Fruit fly (Drosophila melanogaster): ENCODE results near the gene CG13409.
A peak's percentile ranks its signal among the peaks of the same experiment; 100 is the strongest.

Gene CG13409

DNA sequence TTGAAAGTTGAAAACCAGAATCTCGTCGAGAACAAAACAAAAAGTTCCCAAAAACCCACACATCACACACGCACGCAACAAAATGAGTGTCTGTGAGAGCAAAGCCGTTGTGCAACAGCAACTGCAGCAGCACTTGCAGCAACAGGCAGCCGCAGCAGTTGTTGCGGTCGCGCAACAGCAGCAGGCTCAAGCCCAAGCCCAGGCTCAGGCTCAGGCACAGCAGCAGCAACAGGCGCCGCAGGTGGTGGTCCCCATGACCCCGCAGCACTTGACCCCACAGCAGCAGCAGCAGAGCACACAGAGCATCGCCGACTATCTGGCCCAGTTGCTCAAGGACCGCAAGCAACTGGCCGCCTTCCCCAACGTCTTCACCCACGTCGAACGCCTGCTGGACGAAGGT lies 11.3 kb upstream of the CG13409 start:
- no peak for TF ChIP-seq CG17801 (GFP tag; optimal IDR thresholded peaks at IDR 0.05; ENCODE audit: partially characterized antibody)

DNA sequence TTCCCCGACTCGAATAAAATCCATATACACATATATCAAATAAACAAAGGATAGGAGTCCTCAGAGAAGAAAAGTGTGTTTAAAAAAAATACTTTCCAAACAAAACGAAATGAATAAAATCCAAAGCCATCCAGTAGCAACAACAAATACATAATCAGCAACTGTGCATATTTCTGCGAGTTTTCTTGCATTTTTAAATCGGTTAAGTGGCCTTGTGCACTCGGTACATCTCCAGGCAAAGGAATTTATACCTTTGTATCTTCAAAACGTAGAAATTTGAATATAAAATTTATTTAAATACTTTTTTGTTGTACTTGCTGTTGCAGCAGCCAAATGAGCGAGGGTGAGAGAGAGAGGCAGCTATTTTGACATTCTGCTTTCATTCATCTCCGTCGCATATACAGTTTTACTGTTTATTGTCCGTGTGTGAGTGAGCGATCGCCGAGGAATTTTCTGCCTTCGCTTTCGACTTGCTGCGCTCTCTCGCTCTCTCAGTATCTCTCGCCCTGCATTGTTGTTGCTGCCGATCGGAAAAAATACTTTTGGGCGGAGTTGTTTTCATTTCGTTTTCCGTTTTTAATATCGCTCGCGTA lies 10.7 kb upstream of the CG13409 start:
- TF ChIP-seq CG17801 (GFP tag; optimal IDR thresholded peaks at IDR 0.05; ENCODE audit: partially characterized antibody) = no peak

DNA sequence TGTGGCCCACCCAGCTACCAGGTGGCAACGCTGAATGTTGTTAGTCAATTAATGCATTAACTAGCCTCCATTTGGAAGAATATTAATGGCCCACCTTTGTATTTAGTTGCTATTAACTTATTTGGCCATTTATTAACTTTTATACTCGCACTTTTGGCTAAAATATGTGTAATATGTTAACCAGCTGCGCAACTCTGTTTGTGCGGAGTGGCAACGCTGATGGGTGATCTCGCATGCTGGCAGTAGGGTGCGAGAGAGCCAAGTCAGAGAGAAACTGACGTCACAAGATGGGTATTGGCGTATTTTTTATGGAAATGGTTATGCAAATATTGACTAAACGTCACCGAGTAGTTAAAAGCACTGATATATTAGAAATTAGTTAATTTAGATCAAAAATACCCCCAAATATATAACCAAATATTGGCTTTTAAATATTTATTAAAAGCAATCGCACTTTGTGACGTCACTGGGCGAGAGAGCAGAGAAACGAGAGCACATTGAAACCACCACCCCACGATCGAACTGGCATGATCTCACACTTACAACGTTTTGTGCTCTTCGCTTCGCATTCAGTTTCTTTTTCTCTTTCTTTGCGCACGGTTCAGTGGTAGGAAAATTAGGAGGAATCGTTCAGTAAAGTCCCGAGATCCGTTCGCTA lies 10.1 kb upstream of the CG13409 start, which contains the start of gene how:
TSS of gene how (plus strand) at position 567 of the 658 bp plus-strand sequence.
- no peak for TF ChIP-seq CG17801 (GFP tag; optimal IDR thresholded peaks at IDR 0.05; ENCODE audit: partially characterized antibody)

DNA sequence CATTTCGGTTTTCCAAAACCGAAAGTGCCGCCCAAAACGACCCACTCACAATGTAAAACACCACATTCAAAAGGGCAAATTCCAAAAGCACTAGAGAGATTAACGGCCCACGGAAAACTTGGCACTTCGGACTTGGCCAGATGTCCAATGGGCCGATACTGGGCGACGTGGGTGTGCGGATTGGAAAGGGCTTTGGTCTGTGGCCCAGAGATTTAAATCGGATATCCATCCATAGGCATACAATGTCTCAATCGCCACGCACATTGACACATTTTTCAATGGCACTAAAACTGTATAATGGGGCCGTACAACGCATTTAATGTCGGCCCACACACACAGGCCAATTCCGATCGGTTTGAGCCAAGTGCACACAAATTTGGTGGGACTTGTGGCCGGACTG lies 8.7 kb upstream of the CG13409 start:
- TF ChIP-seq CG17801 (GFP tag; optimal IDR thresholded peaks at IDR 0.05; ENCODE audit: partially characterized antibody) = no peak

DNA sequence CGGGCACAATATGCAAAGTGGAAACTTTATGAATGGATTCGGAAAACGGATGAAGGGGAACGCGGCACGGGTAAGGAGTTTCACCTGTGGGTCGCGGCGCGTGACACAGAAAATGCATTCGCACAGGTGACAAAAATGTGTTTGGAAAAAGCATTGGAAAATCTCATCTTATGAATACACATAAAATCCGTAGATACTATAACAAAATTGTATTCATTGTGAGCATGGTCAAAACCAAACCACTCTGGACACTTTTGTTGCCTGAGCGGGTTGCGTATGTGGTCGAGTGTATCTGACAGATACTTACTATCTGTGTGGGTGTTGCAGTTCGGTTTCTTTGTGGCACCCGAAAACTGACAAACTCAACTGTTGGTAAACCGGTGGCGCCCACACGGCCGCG lies 7.8 kb upstream of the CG13409 start:
- TF ChIP-seq CG17801 (GFP tag; optimal IDR thresholded peaks at IDR 0.05; ENCODE audit: partially characterized antibody) = no peak

DNA sequence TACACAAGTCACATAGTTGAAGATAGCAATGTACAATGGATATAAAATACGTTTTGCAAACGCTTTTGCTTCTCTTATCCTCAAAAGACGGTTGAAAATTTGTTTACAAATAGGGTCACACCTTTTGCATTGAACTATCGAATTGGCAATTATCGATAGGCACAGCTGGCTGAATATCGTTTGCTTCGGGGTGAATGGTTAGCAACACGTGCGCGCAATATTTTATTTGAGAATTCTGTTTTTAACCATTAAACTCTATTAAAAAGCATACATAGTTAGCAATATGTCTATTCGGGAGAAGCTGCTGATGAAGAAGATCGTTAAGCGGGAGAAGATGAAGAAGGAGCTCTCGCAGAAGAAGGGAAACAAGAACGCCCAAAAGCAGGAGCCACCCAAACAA lies 3.9 kb upstream of the CG13409 start:
- no peak for TF ChIP-seq CG17801 (GFP tag; optimal IDR thresholded peaks at IDR 0.05; ENCODE audit: partially characterized antibody)

DNA sequence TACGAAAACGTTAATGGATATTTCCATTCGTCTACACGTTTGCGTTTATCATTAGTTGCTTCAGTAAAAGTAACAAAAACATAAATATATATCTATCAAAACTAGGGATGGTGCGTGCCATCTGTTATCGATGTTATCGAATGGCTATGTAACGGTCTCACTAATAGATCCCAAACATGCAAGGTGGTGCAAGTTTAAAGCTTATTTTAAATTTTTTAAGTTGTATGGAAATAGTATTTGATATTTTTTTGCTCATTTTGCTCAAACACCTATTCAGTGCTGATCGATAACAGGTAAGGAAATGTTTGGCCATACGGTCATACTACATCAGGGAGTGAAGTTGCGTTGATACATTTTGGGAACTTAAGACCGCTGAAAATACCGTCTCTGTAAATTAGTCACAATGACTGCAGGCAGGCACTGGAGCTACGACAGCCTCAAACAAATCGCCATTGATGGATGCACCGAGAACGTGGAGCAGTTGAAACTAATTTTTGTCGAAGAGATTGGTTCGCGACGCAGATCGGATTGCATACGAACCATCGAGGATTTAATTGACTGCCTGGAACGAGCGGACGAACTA lies 2.6 kb upstream of the CG13409 start, which contains the start of the genes CG45099, CG6015, pit and Fadd:
TSS of gene CG45099 (minus strand) at position 127 of the 583 bp plus-strand sequence.
TSS of gene CG6015 (minus strand) at position 127 of the 583 bp plus-strand sequence.
TSS of gene pit (plus strand) at position 139 of the 583 bp plus-strand sequence.
TSS of gene Fadd (plus strand) at position 296 of the 583 bp plus-strand sequence.
- TF ChIP-seq CG17801 (GFP tag; optimal IDR thresholded peaks at IDR 0.05; ENCODE audit: partially characterized antibody) = no peak

DNA sequence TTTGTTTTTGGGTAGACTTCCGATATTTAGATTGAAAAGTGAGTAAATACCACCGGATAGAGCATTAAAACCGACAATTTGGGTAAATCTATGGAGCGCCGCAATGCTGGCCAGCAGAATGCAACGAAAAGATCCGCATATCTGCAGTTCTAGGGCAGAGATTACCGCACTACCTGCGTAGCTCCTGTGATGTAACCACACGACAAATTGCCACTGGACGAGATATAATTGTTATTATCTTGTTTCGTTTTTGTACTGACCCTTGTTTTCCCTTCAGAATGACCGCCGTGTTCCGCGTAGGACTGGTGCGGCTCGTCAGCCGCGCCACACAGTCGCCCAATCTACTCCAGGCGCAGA lies 4.0 kb downstream of the CG13409 start:
- no peak for TF ChIP-seq CG17801 (GFP tag; optimal IDR thresholded peaks at IDR 0.05; ENCODE audit: partially characterized antibody)

DNA sequence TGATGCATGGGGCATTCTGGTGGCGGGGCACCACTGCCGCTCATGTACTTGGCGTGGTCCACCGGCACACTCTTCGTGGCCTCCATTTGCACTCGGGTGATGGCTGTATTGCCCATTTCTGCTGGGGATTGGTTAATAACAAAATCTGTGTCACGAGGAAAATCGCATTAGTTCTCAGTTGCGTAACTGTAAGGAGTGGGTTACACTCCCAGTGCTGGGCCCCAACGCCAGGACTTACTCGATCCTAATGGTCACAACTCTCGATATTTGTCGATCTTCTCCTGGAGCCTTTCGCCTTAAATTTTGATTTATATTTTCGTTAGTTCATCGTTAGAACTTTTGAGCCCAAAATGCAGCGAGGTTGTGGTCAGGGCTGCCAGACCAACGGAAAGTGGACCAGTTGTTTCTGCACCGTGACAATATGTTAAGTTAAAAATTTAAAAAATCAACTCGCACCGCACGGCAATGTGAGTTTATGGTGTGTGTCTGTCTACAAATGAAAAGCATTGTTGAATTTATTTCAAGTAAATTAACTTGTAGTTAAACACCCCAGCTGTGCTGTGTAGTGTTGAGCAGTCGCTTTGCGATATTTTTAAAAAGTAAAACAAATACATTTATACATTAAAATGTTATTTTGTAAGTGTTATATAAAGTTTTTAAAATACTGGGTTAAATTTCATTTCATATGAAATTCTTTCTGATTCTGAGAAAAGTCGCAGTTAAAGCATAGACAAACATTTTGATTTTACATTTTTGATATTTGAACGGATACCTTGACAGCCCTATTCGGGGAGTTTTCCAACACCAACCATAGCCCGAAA lies 4.6 kb downstream of the CG13409 start, which contains the start of the genes Cchl and ND-42:
TSS of gene Cchl (minus strand) at position 559 of the 821 bp plus-strand sequence.
TSS of gene ND-42 (plus strand) at position 788 of the 821 bp plus-strand sequence.
- peak; percentile 72 for TF ChIP-seq CG17801 (GFP tag; optimal IDR thresholded peaks at IDR 0.05; ENCODE audit: partially characterized antibody)

DNA sequence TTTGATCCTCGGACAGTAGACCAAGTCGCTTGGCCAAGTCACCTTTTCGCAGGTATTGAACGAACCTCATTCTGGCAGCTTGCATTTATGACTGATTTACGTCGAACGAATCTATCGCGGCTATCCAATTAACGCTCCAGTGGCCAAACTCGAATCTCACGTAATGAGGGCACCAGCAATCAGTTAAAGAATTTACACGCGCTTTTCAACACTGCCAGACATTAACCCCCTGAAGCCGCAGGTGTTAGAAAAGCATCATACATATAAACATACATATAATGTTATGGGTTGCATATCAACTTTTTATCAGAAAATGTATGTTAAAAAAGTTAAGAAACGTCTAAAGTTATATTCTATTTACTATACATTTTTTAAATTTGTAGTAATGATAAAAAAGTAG lies 6.4 kb downstream of the CG13409 start, which contains the start of gene CG6028:
TSS of gene CG6028 (minus strand) at position 187 of the 400 bp plus-strand sequence.
- TF ChIP-seq CG17801 (GFP tag; optimal IDR thresholded peaks at IDR 0.05; ENCODE audit: partially characterized antibody) = peak; percentile 22

DNA sequence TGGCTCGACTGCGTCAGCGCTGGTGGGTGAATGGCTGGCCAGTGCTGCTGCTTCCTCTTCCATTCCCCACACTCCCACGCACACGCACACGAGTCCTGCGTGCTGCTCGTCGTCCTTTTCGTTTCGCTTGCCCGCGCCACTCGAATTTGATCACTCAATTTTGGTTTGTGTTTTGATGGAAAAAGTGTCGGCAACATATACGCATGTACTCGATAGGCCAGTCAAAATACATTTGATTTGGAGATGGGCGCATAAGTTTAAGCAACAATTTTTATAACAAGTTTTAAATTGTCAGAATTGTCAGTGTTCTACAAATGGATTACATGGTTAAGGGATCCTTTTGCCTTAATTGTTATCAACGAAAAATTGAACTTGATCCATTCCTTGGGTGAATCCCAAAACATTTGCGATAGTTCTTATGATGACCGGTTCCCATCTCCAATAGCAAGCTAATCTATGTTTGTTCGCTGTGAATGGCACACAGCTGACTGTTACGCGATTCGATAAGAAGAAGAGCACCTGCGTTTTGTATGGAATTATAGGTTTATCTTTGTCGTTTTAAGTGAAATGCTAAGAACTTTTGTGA lies 8.6 kb downstream of the CG13409 start, which contains the start of the genes Mitofilin and mRpL35:
TSS of gene Mitofilin (minus strand) at position 295 of the 586 bp plus-strand sequence.
TSS of gene mRpL35 (plus strand) at position 487 of the 586 bp plus-strand sequence.
- TF ChIP-seq CG17801 (GFP tag; optimal IDR thresholded peaks at IDR 0.05; ENCODE audit: partially characterized antibody) = no peak

DNA sequence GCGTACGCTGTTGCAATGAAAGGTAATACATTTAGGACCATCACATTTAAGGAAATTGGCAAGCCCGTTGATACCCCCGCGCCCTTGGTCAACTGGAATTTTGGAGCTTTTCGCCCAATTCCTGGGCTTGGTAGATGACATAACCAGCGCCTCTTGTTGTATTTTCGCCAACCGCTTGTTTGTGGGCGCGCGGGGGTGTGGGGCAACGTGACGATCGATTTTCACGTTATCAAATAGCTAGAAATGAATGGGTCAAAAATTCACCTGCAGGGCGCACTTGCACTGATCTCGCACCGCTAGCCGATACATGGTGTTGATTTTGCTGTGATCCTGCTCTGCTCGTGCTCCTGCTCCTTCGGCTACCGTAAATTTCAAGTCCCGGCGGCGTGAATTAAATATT lies 9.1 kb downstream of the CG13409 start:
- no peak for TF ChIP-seq CG17801 (GFP tag; optimal IDR thresholded peaks at IDR 0.05; ENCODE audit: partially characterized antibody)

DNA sequence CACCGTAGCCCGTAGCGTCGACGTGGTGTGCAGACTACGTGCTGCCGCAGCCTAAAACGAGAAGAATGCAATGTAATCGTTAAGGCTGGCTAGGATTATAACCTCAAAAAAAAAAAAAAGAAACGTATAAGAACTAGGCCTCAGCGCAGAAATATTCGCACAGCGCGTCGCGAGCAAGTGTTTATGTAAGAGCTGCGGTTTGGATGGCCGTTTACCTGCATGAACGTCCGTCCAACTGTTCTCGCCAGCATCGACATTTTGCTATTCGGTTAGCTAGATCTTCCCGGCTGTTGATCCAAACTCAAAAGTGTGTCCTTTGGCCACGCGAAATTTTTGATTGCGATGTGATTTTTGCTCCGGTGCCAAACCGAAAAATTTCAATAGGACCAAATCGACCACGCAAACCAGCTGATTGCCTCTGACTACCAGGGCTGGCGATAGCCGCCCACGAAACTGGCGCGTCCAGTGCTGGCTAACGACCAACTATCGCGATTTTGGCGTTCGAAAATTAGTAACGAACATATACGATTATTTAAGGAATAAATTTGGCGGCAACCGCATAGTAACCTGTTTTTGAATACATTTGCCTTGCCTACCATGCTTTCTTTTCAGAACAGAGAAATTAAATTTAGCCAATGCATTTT lies 12.8 kb downstream of the CG13409 start, which contains the start of gene Idh3b:
TSS of gene Idh3b (minus strand) at position 606 of the 644 bp plus-strand sequence.
- TF ChIP-seq CG17801 (GFP tag; optimal IDR thresholded peaks at IDR 0.05; ENCODE audit: partially characterized antibody) = peak; percentile 61

DNA sequence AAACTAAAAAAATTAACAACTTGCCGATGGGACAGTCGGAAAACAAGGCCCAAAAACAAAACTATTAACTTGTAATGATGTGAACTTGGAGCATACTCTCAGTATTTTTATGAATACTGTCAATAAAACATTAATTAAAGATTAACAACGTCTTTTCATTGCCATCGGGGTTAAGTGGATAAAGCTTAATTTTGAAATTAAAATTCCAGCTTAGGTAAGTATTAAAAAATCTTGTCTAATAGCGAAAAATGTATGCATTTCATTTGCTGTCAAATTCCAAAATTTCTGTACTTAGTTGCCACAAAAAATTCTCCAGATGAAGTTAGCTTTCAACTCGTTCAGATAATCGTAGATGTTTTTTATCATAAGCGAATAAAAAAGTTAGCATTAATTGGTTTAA lies 17.3 kb downstream of the CG13409 start, which contains the start of gene Theg:
TSS of gene Theg (plus strand) at position 301 of the 400 bp plus-strand sequence.
- TF ChIP-seq CG17801 (GFP tag; optimal IDR thresholded peaks at IDR 0.05; ENCODE audit: partially characterized antibody) = no peak

Data from ovary, adult (tissue).